Fruit fly (Drosophila melanogaster): ENCODE results near the gene CG3527.

dm6 chrX:4553999-4554398 is 2.2 kb downstream of the CG3527 start, which contains the start of gene CG11444:
- TF ChIP-seq h (optimal IDR thresholded peaks at IDR 0.05) (no peak), cg (GFP tag; optimal IDR thresholded peaks at IDR 0.05) (no peak), maf-S (GFP tag; optimal IDR thresholded peaks at IDR 0.05) (peak; percentile 36), CG6272 (GFP tag; IDR thresholded peaks at IDR 0.05) (no peak), CG18764 (GFP tag; optimal IDR thresholded peaks at IDR 0.05) (peak; percentile 5), HLHmδ (GFP tag; optimal IDR thresholded peaks at IDR 0.05) (peak; percentile 37), Eip74EF (GFP tag; optimal IDR thresholded peaks at IDR 0.05) (no peak), Chrac-16 (GFP tag; optimal IDR thresholded peaks at IDR 0.05) (peak; percentile 5), D19A (tag; optimal IDR thresholded peaks at IDR 0.05) (no peak), mam (GFP tag; optimal IDR thresholded peaks at IDR 0.05) (peak; percentile 60), fru (optimal IDR thresholded peaks at IDR 0.05) (no peak), br (optimal IDR thresholded peaks at IDR 0.05) (no peak), CG10654 (GFP tag; optimal IDR thresholded peaks at IDR 0.05) (no peak)
